Fruit fly (Drosophila melanogaster): ENCODE data around the gene Oga.
A peak's percentile ranks its signal among the peaks of the same experiment; 100 is the strongest.

Oga gene

dm6 chr3R:21210081-21210480 is 8.8 kb upstream of the Oga start:
- TF ChIP-seq CG17806 (tag; optimal IDR thresholded peaks at IDR 0.05) (no peak), Ets98B (GFP tag; IDR thresholded peaks at IDR 0.05) (no peak), CG8301 (tag; optimal IDR thresholded peaks at IDR 0.05) (no peak), D1 (tag; optimal IDR thresholded peaks at IDR 0.05) (no peak), CG15710 (tag; optimal IDR thresholded peaks at IDR 0.05) (no peak), Pif1A (GFP tag; optimal IDR thresholded peaks at IDR 0.05) (no peak), Snoo (tag; optimal IDR thresholded peaks at IDR 0.05) (no peak), CG4496 (GFP tag; IDR thresholded peaks at IDR 0.05) (no peak), CG13204 (GFP tag; optimal IDR thresholded peaks at IDR 0.05) (no peak), CG9948 (tag; optimal IDR thresholded peaks at IDR 0.05) (no peak), CG14655 (GFP tag; optimal IDR thresholded peaks at IDR 0.05) (no peak), fd96Ca (GFP tag; IDR thresholded peaks at IDR 0.05) (no peak), CG8159 (tag; optimal IDR thresholded peaks at IDR 0.05) (no peak), CG34367 (tag; optimal IDR thresholded peaks at IDR 0.05) (no peak), CG10348 (GFP tag; IDR thresholded peaks at IDR 0.05) (no peak), gl (tag; optimal IDR thresholded peaks at IDR 0.05) (no peak), EcR (GFP tag; optimal IDR thresholded peaks at IDR 0.05) (no peak), rn (GFP tag; IDR thresholded peaks at IDR 0.05) (no peak)

dm6 chr3R:21214693-21215145 is 4.2 kb upstream of the Oga start, which contains the start of gene Ddrgk1:
Gene Ddrgk1 (plus strand): TSS chr3R:21215079.
- TF ChIP-seq CG14655 (GFP tag; optimal IDR thresholded peaks at IDR 0.05) (no peak), CG17806 (tag; optimal IDR thresholded peaks at IDR 0.05) (peak; percentile 8), CG12605 (GFP tag; IDR thresholded peaks at IDR 0.05) (no peak), D1 (tag; optimal IDR thresholded peaks at IDR 0.05) (no peak), gl (tag; optimal IDR thresholded peaks at IDR 0.05) (no peak), CG15710 (tag; optimal IDR thresholded peaks at IDR 0.05) (no peak), Pif1B (GFP tag; optimal IDR thresholded peaks at IDR 0.05) (no peak), CG13204 (GFP tag; optimal IDR thresholded peaks at IDR 0.05) (no peak), CG9948 (tag; optimal IDR thresholded peaks at IDR 0.05) (no peak), CG8159 (tag; optimal IDR thresholded peaks at IDR 0.05) (no peak), fd96Ca (GFP tag; IDR thresholded peaks at IDR 0.05) (no peak), CG8301 (tag; optimal IDR thresholded peaks at IDR 0.05) (no peak), Ets98B (GFP tag; IDR thresholded peaks at IDR 0.05) (no peak), CG32121 (GFP tag; IDR thresholded peaks at IDR 0.05) (peak; percentile 37; the same call in 1 of the 2 replicates), rn (GFP tag; IDR thresholded peaks at IDR 0.05) (no peak), CG34367 (tag; optimal IDR thresholded peaks at IDR 0.05) (no peak), CG10348 (GFP tag; IDR thresholded peaks at IDR 0.05) (no peak), Snoo (tag; optimal IDR thresholded peaks at IDR 0.05) (peak; percentile 12), CG4496 (GFP tag; IDR thresholded peaks at IDR 0.05) (no peak), Pif1A (GFP tag; optimal IDR thresholded peaks at IDR 0.05) (no peak), EcR (GFP tag; optimal IDR thresholded peaks at IDR 0.05) (peak; percentile 51)

dm6 chr3R:21215290-21215689 is 3.6 kb upstream of the Oga start:
- TF ChIP-seq D1 (tag; optimal IDR thresholded peaks at IDR 0.05) (no peak), Pif1B (GFP tag; optimal IDR thresholded peaks at IDR 0.05) (no peak), CG32121 (GFP tag; IDR thresholded peaks at IDR 0.05) (0 out of 2 replicates have a peak, but pooled peaks have one; percentile 22)

- no peak for TF ChIP-seq CG32121 (GFP tag; IDR thresholded peaks at IDR 0.05)
- no peak for TF ChIP-seq EcR (GFP tag; optimal IDR thresholded peaks at IDR 0.05)
- TF ChIP-seq CG9948 (tag; optimal IDR thresholded peaks at IDR 0.05), result no peak
- no peak for TF ChIP-seq CG13204 (GFP tag; optimal IDR thresholded peaks at IDR 0.05)
- peak; percentile 41 for TF ChIP-seq CG15710 (tag; optimal IDR thresholded peaks at IDR 0.05)
- peak; percentile 77 for TF ChIP-seq CG4496 (GFP tag; IDR thresholded peaks at IDR 0.05)
- peak; percentile 53 for TF ChIP-seq Snoo (tag; optimal IDR thresholded peaks at IDR 0.05)
- TF ChIP-seq CG10348 (GFP tag; IDR thresholded peaks at IDR 0.05), result no peak
- no peak for TF ChIP-seq Pif1B (GFP tag; optimal IDR thresholded peaks at IDR 0.05)
- no peak for TF ChIP-seq Pif1A (GFP tag; optimal IDR thresholded peaks at IDR 0.05)
- TF ChIP-seq CG8301 (tag; optimal IDR thresholded peaks at IDR 0.05), result no peak
- TF ChIP-seq rn (GFP tag; IDR thresholded peaks at IDR 0.05), result peak; percentile 38; the same call in 1 of the 2 replicates
- TF ChIP-seq CG8159 (tag; optimal IDR thresholded peaks at IDR 0.05), result no peak
- TF ChIP-seq CG17806 (tag; optimal IDR thresholded peaks at IDR 0.05), result no peak
- TF ChIP-seq gl (tag; optimal IDR thresholded peaks at IDR 0.05), result no peak
- peak; percentile 13 for TF ChIP-seq CG34367 (tag; optimal IDR thresholded peaks at IDR 0.05)
- TF ChIP-seq fd96Ca (GFP tag; IDR thresholded peaks at IDR 0.05), result 0 out of 3 replicates have a peak, but pooled peaks have one; percentile 21
- no peak for TF ChIP-seq D1 (tag; optimal IDR thresholded peaks at IDR 0.05)
- TF ChIP-seq CG14655 (GFP tag; optimal IDR thresholded peaks at IDR 0.05), result no peak
- peak; percentile 48 for TF ChIP-seq Ets98B (GFP tag; IDR thresholded peaks at IDR 0.05)
- 0 out of 2 replicates have a peak, but pooled peaks have one; percentile 13 for TF ChIP-seq CG12605 (GFP tag; IDR thresholded peaks at IDR 0.05)
These were observed 4.7 kb downstream of the Oga start, which contains the start of the genes CG3337 and Nelf-A for dm6 chr3R:21223453-21224057. Gene CG3337 (minus strand): TSS chr3R:21223584. Gene Nelf-A (plus strand): TSS chr3R:21223704.

- no peak for TF ChIP-seq CG14655 (GFP tag; optimal IDR thresholded peaks at IDR 0.05)
- TF ChIP-seq CG10348 (GFP tag; IDR thresholded peaks at IDR 0.05), result no peak
- peak; percentile 43 for TF ChIP-seq CG8301 (tag; optimal IDR thresholded peaks at IDR 0.05)
- peak; percentile 50 for TF ChIP-seq Snoo (tag; optimal IDR thresholded peaks at IDR 0.05)
- peak; percentile 83 for TF ChIP-seq Ets98B (GFP tag; IDR thresholded peaks at IDR 0.05)
- TF ChIP-seq CG13204 (GFP tag; optimal IDR thresholded peaks at IDR 0.05), result peak; percentile 21
- TF ChIP-seq CG4496 (GFP tag; IDR thresholded peaks at IDR 0.05), result peak; percentile 52; the same call in 2 of the 3 replicates
- TF ChIP-seq CG8159 (tag; optimal IDR thresholded peaks at IDR 0.05), result no peak
- peak; percentile 34; the same call in 1 of the 2 replicates for TF ChIP-seq CG12605 (GFP tag; IDR thresholded peaks at IDR 0.05)
- TF ChIP-seq Pif1B (GFP tag; optimal IDR thresholded peaks at IDR 0.05), result no peak
- TF ChIP-seq fd96Ca (GFP tag; IDR thresholded peaks at IDR 0.05), result peak; percentile 83
- no peak for TF ChIP-seq gl (tag; optimal IDR thresholded peaks at IDR 0.05)
- no peak for TF ChIP-seq EcR (GFP tag; optimal IDR thresholded peaks at IDR 0.05)
- peak; percentile 71 for TF ChIP-seq CG32121 (GFP tag; IDR thresholded peaks at IDR 0.05)
These were observed 5.4 kb downstream of the Oga start for dm6 chr3R:21224230-21224629.
